Worm (Caenorhabditis elegans) whole organism, late embryonic: ENCODE results near the gene T12B5.14.

ENCODE experiments used
- C08G9.2 ChIP-seq: sonication (generic microtip); optimal IDR thresholded peaks from 2 replicates; lab custom pipeline; 2016; ENCODE audit warnings: mild to moderate bottlenecking, missing genetic modification characterization, moderate library complexity, missing compliant biosample characterization
- C38D4.7 ChIP-seq: fragments of 200-800 bp; sonication (Bioruptor generic); optimal IDR thresholded peaks from 2 replicates; lab custom pipeline; 2018; ENCODE audit warnings: mild to moderate bottlenecking, missing genetic modification characterization, moderate library complexity, missing compliant biosample characterization
- F13H6.1 ChIP-seq: sonication (generic microtip); optimal IDR thresholded peaks from 2 replicates; lab custom pipeline; 2016; ENCODE audit warnings: missing genetic modification characterization, missing compliant biosample characterization
- K02D7.2 ChIP-seq: sonication (generic microtip); optimal IDR thresholded peaks from 2 replicates; lab custom pipeline; 2017; ENCODE audit warnings: mild to moderate bottlenecking, missing genetic modification characterization, missing compliant biosample characterization
- T23F11.4 ChIP-seq: fragments of 200-800 bp; sonication (Bioruptor generic); optimal IDR thresholded peaks from 2 replicates; lab custom pipeline; 2018; ENCODE audit warnings: mild to moderate bottlenecking, missing genetic modification characterization, missing compliant biosample characterization
- Y22D7AL.16 ChIP-seq: sonication (generic microtip); optimal IDR thresholded peaks from 2 replicates; lab custom pipeline; 2016; ENCODE audit warnings: missing genetic modification characterization, missing compliant biosample characterization
- ceh-14 ChIP-seq: sonication (generic microtip); optimal IDR thresholded peaks from 2 replicates; lab custom pipeline; 2016; ENCODE audit warnings: missing genotype, missing genetic modification characterization, missing compliant biosample characterization
- ceh-18 ChIP-seq: sonication (generic microtip); optimal IDR thresholded peaks from 2 replicates; lab custom pipeline; 2016; ENCODE audit warnings: missing genetic modification characterization, missing compliant biosample characterization
- ceh-19 ChIP-seq: fragments of 200-800 bp; sonication (Bioruptor generic); optimal IDR thresholded peaks from 2 replicates; lab custom pipeline; 2018; ENCODE audit warnings: mild to moderate bottlenecking, missing genetic modification characterization, missing compliant biosample characterization
- ceh-2 ChIP-seq: sonication (generic microtip); optimal IDR thresholded peaks from 2 replicates; lab custom pipeline; 2016; ENCODE audit warnings: missing genotype, missing genetic modification characterization, missing compliant biosample characterization
- ceh-24 ChIP-seq: sonication (generic microtip); optimal IDR thresholded peaks from 2 replicates; lab custom pipeline; 2016; ENCODE audit warnings: mild to moderate bottlenecking, missing genetic modification characterization, missing compliant biosample characterization
- ceh-31 ChIP-seq: sonication (generic microtip); optimal IDR thresholded peaks from 2 replicates; lab custom pipeline; 2016; ENCODE audit warnings: missing genetic modification characterization, missing compliant biosample characterization
- ceh-34 ChIP-seq: sonication (generic microtip); optimal IDR thresholded peaks from 2 replicates; lab custom pipeline; 2016; ENCODE audit warnings: mild to moderate bottlenecking, missing genetic modification characterization, missing compliant biosample characterization
- ceh-48 ChIP-seq: sonication (generic microtip); optimal IDR thresholded peaks from 2 replicates; lab custom pipeline; 2016; ENCODE audit warnings: missing genetic modification characterization, inconsistent platforms, missing compliant biosample characterization
- ceh-6 ChIP-seq: fragments of 200-800 bp; sonication (Bioruptor generic); optimal IDR thresholded peaks from 2 replicates; lab custom pipeline; 2018; ENCODE audit warnings: mild to moderate bottlenecking, missing genetic modification characterization, missing compliant biosample characterization
- che-1 ChIP-seq: sonication (generic microtip); optimal IDR thresholded peaks from 2 replicates; lab custom pipeline; 2016; ENCODE audit warnings: mild to moderate bottlenecking, missing genetic modification characterization, missing compliant biosample characterization
- elt-2 ChIP-seq: sonication (generic microtip); optimal IDR thresholded peaks from 2 replicates; lab custom pipeline; 2016; ENCODE audit warnings: missing genetic modification reagents, missing genetic modification characterization, missing compliant biosample characterization
- elt-4 ChIP-seq: sonication (generic microtip); optimal IDR thresholded peaks from 2 replicates; lab custom pipeline; 2016; ENCODE audit warnings: missing genetic modification characterization, missing compliant biosample characterization
- ets-4 ChIP-seq: sonication (generic microtip); optimal IDR thresholded peaks from 2 replicates; lab custom pipeline; 2016; ENCODE audit warnings: missing genetic modification characterization, missing compliant biosample characterization
- eyg-1 ChIP-seq: sonication (generic microtip); optimal IDR thresholded peaks from 2 replicates; lab custom pipeline; 2016; ENCODE audit warnings: missing genotype, missing genetic modification characterization, missing compliant biosample characterization
- fax-1 ChIP-seq: sonication (generic microtip); optimal IDR thresholded peaks from 2 replicates; lab custom pipeline; 2016; ENCODE audit warnings: missing genotype, missing genetic modification characterization, missing compliant biosample characterization
- fkh-6 ChIP-seq: sonication (generic microtip); optimal IDR thresholded peaks from 2 replicates; lab custom pipeline; 2016; ENCODE audit warnings: missing genetic modification characterization, missing compliant biosample characterization
- gmeb-2 ChIP-seq: sonication (generic microtip); optimal IDR thresholded peaks from 2 replicates; lab custom pipeline; 2016; ENCODE audit warnings: missing genetic modification characterization, inconsistent platforms, missing compliant biosample characterization
- hlh-13 ChIP-seq: fragments of 200-800 bp; sonication (Bioruptor generic); optimal IDR thresholded peaks from 2 replicates; lab custom pipeline; 2018; ENCODE audit warnings: mild to moderate bottlenecking, missing genetic modification characterization, missing compliant biosample characterization
- hlh-6 ChIP-seq: sonication (generic microtip); optimal IDR thresholded peaks from 2 replicates; lab custom pipeline; 2016; ENCODE audit warnings: missing genotype, missing genetic modification characterization, missing compliant biosample characterization
- hlh-8 ChIP-seq: sonication (generic microtip); optimal IDR thresholded peaks from 2 replicates; lab custom pipeline; 2016; ENCODE audit warnings: missing genotype, missing genetic modification characterization, missing compliant biosample characterization
- lim-6 ChIP-seq: sonication (generic microtip); optimal IDR thresholded peaks from 2 replicates; lab custom pipeline; 2016; ENCODE audit warnings: missing genetic modification characterization, missing compliant biosample characterization
- lin-11 ChIP-seq: fragments of 200-800 bp; sonication (Bioruptor generic); optimal IDR thresholded peaks from 2 replicates; lab custom pipeline; 2018; ENCODE audit warnings: mild to moderate bottlenecking, missing genetic modification characterization, missing compliant biosample characterization
- madf-2 ChIP-seq: sonication (generic microtip); optimal IDR thresholded peaks from 2 replicates; lab custom pipeline; 2017; ENCODE audit warnings: missing genetic modification characterization, missing compliant biosample characterization
- mec-3 ChIP-seq: sonication (generic microtip); optimal IDR thresholded peaks from 2 replicates; lab custom pipeline; 2016; ENCODE audit warnings: borderline replicate concordance, missing genetic modification characterization, missing compliant biosample characterization
- npax-4 ChIP-seq: sonication (generic microtip); optimal IDR thresholded peaks from 2 replicates; lab custom pipeline; 2016; ENCODE audit warnings: missing genetic modification characterization, missing compliant biosample characterization
- pag-3 ChIP-seq: sonication (generic microtip); optimal IDR thresholded peaks from 2 replicates; lab custom pipeline; 2016; ENCODE audit warnings: missing compliant biosample characterization, missing genetic modification characterization, borderline replicate concordance
- pat-9 ChIP-seq: fragments of 200-800 bp; sonication (Bioruptor generic); optimal IDR thresholded peaks from 2 replicates; lab custom pipeline; 2018; ENCODE audit warnings: mild to moderate bottlenecking, missing genetic modification characterization, moderate library complexity, missing compliant biosample characterization
- pha-2 ChIP-seq: sonication (generic microtip); optimal IDR thresholded peaks from 2 replicates; lab custom pipeline; 2017; ENCODE audit warnings: mild to moderate bottlenecking, missing genetic modification characterization, missing compliant biosample characterization
- pqm-1 ChIP-seq: sonication (generic microtip); optimal IDR thresholded peaks from 2 replicates; lab custom pipeline; 2016; ENCODE audit warnings: missing genetic modification characterization, missing compliant biosample characterization
- ref-2 ChIP-seq: sonication (generic microtip); optimal IDR thresholded peaks from 2 replicates; lab custom pipeline; 2016; ENCODE audit warnings: missing genetic modification characterization, missing compliant biosample characterization
- rnt-1 ChIP-seq: sonication (generic microtip); optimal IDR thresholded peaks from 2 replicates; lab custom pipeline; 2016; ENCODE audit warnings: missing genetic modification characterization, missing compliant biosample characterization
- sdc-2 ChIP-seq: sonication (generic microtip); optimal IDR thresholded peaks from 2 replicates; lab custom pipeline; 2016; ENCODE audit warnings: missing genotype, missing genetic modification characterization, missing compliant biosample characterization
- sox-4 ChIP-seq: sonication (generic microtip); optimal IDR thresholded peaks from 2 replicates; lab custom pipeline; 2017; ENCODE audit warnings: mild to moderate bottlenecking, missing genetic modification characterization, inconsistent platforms, missing compliant biosample characterization
- syd-9 ChIP-seq: sonication (generic microtip); optimal IDR thresholded peaks from 2 replicates; lab custom pipeline; 2016; ENCODE audit warnings: mild to moderate bottlenecking, missing genetic modification characterization, moderate library complexity, missing compliant biosample characterization
- tbx-2 ChIP-seq: sonication (generic microtip); optimal IDR thresholded peaks from 2 replicates; lab custom pipeline; 2016; ENCODE audit warnings: missing genetic modification characterization, missing compliant biosample characterization
- tbx-7 ChIP-seq: sonication (generic microtip); optimal IDR thresholded peaks from 2 replicates; lab custom pipeline; 2016; ENCODE audit warnings: missing genotype, missing genetic modification characterization, missing compliant biosample characterization
- ttx-3 ChIP-seq: sonication (generic microtip); optimal IDR thresholded peaks from 2 replicates; lab custom pipeline; 2016; ENCODE audit warnings: missing genetic modification reagents, missing genetic modification characterization, missing compliant biosample characterization
- unc-42 ChIP-seq: sonication (generic microtip); optimal IDR thresholded peaks from 2 replicates; lab custom pipeline; 2016; ENCODE audit warnings: missing genotype, missing genetic modification characterization, missing compliant biosample characterization
- unc-86 ChIP-seq: sonication (generic microtip); optimal IDR thresholded peaks from 2 replicates; lab custom pipeline; 2016; ENCODE audit warnings: missing genetic modification characterization, missing compliant biosample characterization
- zip-5 ChIP-seq: sonication (generic microtip); optimal IDR thresholded peaks from 2 replicates; lab custom pipeline; 2016; ENCODE audit warnings: missing genetic modification characterization, missing compliant biosample characterization
- ztf-16 ChIP-seq: sonication (generic microtip); optimal IDR thresholded peaks from 2 replicates; lab custom pipeline; 2017; ENCODE audit warnings: missing genetic modification characterization, missing compliant biosample characterization

The T12B5.14 gene

ce11 chrIII:931405-931804, 23.3 kb upstream of the T12B5.14 start:
- TF ChIP-seq fkh-6 (tag; lab: Kevin White, UChicago) = peak; percentile 90
- peak; percentile 91 for TF ChIP-seq lim-6 (tag; lab: Kevin White, UChicago)
- TF ChIP-seq K02D7.2 (tag; lab: Kevin White, UChicago) = peak; percentile 84
- peak; percentile 57 for TF ChIP-seq eyg-1 (tag; lab: Kevin White, UChicago)
- TF ChIP-seq unc-86 (tag; lab: Kevin White, UChicago) = peak; percentile 35
- peak; percentile 97 for TF ChIP-seq tbx-2 (tag; lab: Kevin White, UChicago)
- TF ChIP-seq sox-4 = peak; percentile 94
- peak; percentile 84 for TF ChIP-seq ceh-34 (tag; lab: Kevin White, UChicago)
- TF ChIP-seq ets-4 (tag; lab: Kevin White, UChicago) = peak; percentile 83
- TF ChIP-seq ceh-19 = peak; percentile 91
- peak; percentile 97 for TF ChIP-seq Y22D7AL.16 (tag; lab: Kevin White, UChicago)
- TF ChIP-seq C38D4.7 (GFP tag; lab: Kevin White, UChicago) = peak; percentile 66
- TF ChIP-seq F13H6.1 (tag; lab: Kevin White, UChicago) = peak; percentile 79
- TF ChIP-seq gmeb-2 (tag; lab: Kevin White, UChicago) = peak; percentile 80
- TF ChIP-seq fax-1 (tag; lab: Kevin White, UChicago) = peak; percentile 79
- peak; percentile 97 for TF ChIP-seq madf-2 (tag; lab: Kevin White, UChicago)
- TF ChIP-seq pqm-1 = peak; percentile 96
- TF ChIP-seq ttx-3 = peak; percentile 41
- peak; percentile 79 for TF ChIP-seq npax-4 (tag; lab: Kevin White, UChicago)
- peak; percentile 32 for TF ChIP-seq ceh-6 (GFP tag; lab: Kevin White, UChicago)
- TF ChIP-seq ceh-14 = peak; percentile 83
- peak; percentile 81 for TF ChIP-seq ceh-31
- peak; percentile 67 for TF ChIP-seq unc-42 (tag; lab: Kevin White, UChicago)
- TF ChIP-seq ceh-18 = peak; percentile 34
- peak; percentile 42 for TF ChIP-seq ztf-16 (tag; lab: Kevin White, UChicago)
- peak; percentile 53 for TF ChIP-seq ref-2 (tag; lab: Kevin White, UChicago)
- peak; percentile 65 for TF ChIP-seq rnt-1 (tag; lab: Kevin White, UChicago)
- peak; percentile 12 for TF ChIP-seq ceh-24 (tag; lab: Kevin White, UChicago)
- TF ChIP-seq ceh-2 = peak; percentile 45
- peak; percentile 18 for TF ChIP-seq pha-2 (tag; lab: Kevin White, UChicago)
- TF ChIP-seq lin-11 (tag; lab: Kevin White, UChicago) = peak; percentile 94
- peak; percentile 91 for TF ChIP-seq hlh-8 (tag; lab: Kevin White, UChicago)
- peak; percentile 76 for TF ChIP-seq mec-3
- TF ChIP-seq hlh-6 = peak; percentile 88
- TF ChIP-seq elt-4 (tag; lab: Kevin White, UChicago) = peak; percentile 97
- peak; percentile 34 for TF ChIP-seq zip-5
- peak; percentile 62 for TF ChIP-seq tbx-7 (tag; lab: Kevin White, UChicago)
- peak; percentile 76 for TF ChIP-seq C08G9.2
- peak; percentile 72 for TF ChIP-seq sdc-2 (tag; lab: Kevin White, UChicago)
- TF ChIP-seq pat-9 = peak; percentile 89
- TF ChIP-seq syd-9 = peak; percentile 63
- TF ChIP-seq che-1 (tag; lab: Kevin White, UChicago) = peak; percentile 84
- TF ChIP-seq elt-2 (tag; lab: Kevin White, UChicago) = peak; percentile 19
- TF ChIP-seq ceh-48 (tag; lab: Kevin White, UChicago) = peak; percentile 74
- peak; percentile 95 for TF ChIP-seq hlh-13 (GFP tag; lab: Kevin White, UChicago)
- peak; percentile 97 for TF ChIP-seq pag-3 (tag; lab: Kevin White, UChicago)
- TF ChIP-seq T23F11.4 (GFP tag; lab: Kevin White, UChicago) = peak; percentile 56
